Worm (Caenorhabditis elegans) whole organism, L4/young adult: ENCODE measurements around the gene clec-196.

Experiments
- W03F9.2 ChIP-seq: fragments of 150-350 bp; optimal IDR thresholded peaks from 2 replicates; lab custom pipeline; 2014; ENCODE audit warnings: missing biosample characterization, missing genetic modification characterization
- him-1 ChIP-seq: sonication (generic microtip); optimal IDR thresholded peaks from 2 replicates; lab custom pipeline; 2016; ENCODE audit warnings: missing genotype, missing genetic modification reagents, missing genetic modification characterization, missing compliant biosample characterization

ce11 chrIV:17253435-17253834 lies 23.3 kb upstream of the clec-196 start:
- TF ChIP-seq him-1 (tag; lab: Kevin White, UChicago) = no peak
- TF ChIP-seq W03F9.2 (tag; lab: Kevin White, UChicago) = no peak
